Worm (Caenorhabditis elegans) whole organism, young adult: ENCODE data around the gene K01A12.4.
A peak's percentile ranks its signal among the peaks of the same experiment; 100 is the strongest.

Experiments
- B0035.1 ChIP-seq: sonication (generic microtip); optimal IDR thresholded peaks from 2 replicates; lab custom pipeline; 2016; ENCODE audit warnings: missing genetic modification characterization, mild to moderate bottlenecking, missing compliant biosample characterization, missing genotype, missing genetic modification reagents
- C06A6.2 ChIP-seq: fragments of 200-800 bp; sonication (Bioruptor generic); conservative IDR thresholded peaks from 2 replicates; pipeline ENCODE4 v1.3.6; 2022; ENCODE audit warnings: missing genetic modification characterization, missing compliant biosample characterization
- F22D6.2 ChIP-seq: sonication (generic microtip); optimal IDR thresholded peaks from 2 replicates; lab custom pipeline; 2016; ENCODE audit warnings: mild to moderate bottlenecking, missing genetic modification characterization, missing compliant biosample characterization
- F57C9.4 ChIP-seq: sonication (generic microtip); optimal IDR thresholded peaks from 2 replicates; lab custom pipeline; 2017; ENCODE audit warnings: mild to moderate bottlenecking, missing genetic modification characterization, missing compliant biosample characterization
- Y95B8A.8 ChIP-seq: fragments of 200-800 bp; sonication (Bioruptor generic); IDR thresholded peaks from 2 replicates; pipeline ENCODE4 v1.3.6; 2022; ENCODE audit warnings: missing genetic modification reagents, missing genetic modification characterization, missing compliant biosample characterization
- ZK185.1 ChIP-seq: sonication (generic microtip); optimal IDR thresholded peaks from 2 replicates; lab custom pipeline; 2016; ENCODE audit warnings: mild to moderate bottlenecking, missing genetic modification characterization, missing compliant biosample characterization; ENCODE audit not compliant: poor library complexity, severe bottlenecking
- aptf-2 ChIP-seq: fragments of 200-800 bp; sonication (Bioruptor generic); conservative IDR thresholded peaks from 2 replicates; pipeline ENCODE4 v1.3.6; 2022; ENCODE audit warnings: missing genetic modification reagents, missing genetic modification characterization, missing compliant biosample characterization
- atf-7 ChIP-seq: sonication (generic microtip); optimal IDR thresholded peaks from 2 replicates; lab custom pipeline; 2017; ENCODE audit warnings: mild to moderate bottlenecking, missing genetic modification characterization, missing compliant biosample characterization
- attf-5 ChIP-seq: fragments of 200-800 bp; sonication (Bioruptor generic); optimal IDR thresholded peaks from 2 replicates; lab custom pipeline; 2018; ENCODE audit warnings: mild to moderate bottlenecking, missing genetic modification characterization, missing compliant biosample characterization
- attf-6 ChIP-seq: fragments of 200-800 bp; sonication (Bioruptor generic); IDR thresholded peaks from 2 replicates; pipeline ENCODE4 v1.3.6; 2022; ENCODE audit warnings: missing genetic modification reagents, missing genetic modification characterization, missing compliant biosample characterization
- ceh-27 ChIP-seq: fragments of 200-800 bp; sonication (Bioruptor generic); optimal IDR thresholded peaks from 2 replicates; lab custom pipeline; 2018; ENCODE audit warnings: mild to moderate bottlenecking, missing genetic modification characterization, moderate library complexity, missing compliant biosample characterization
- ceh-40 ChIP-seq: fragments of 200-800 bp; sonication (Bioruptor generic); IDR thresholded peaks from 2 replicates; pipeline ENCODE4 v1.3.6; 2022; ENCODE audit warnings: missing genetic modification characterization, missing compliant biosample characterization
- ceh-58 ChIP-seq: fragments of 200-800 bp; sonication (Bioruptor generic); IDR thresholded peaks from 2 replicates; pipeline ENCODE4 v1.3.6; 2022; ENCODE audit warnings: missing genetic modification characterization, missing compliant biosample characterization
- chd-7 ChIP-seq: sonication (generic microtip); optimal IDR thresholded peaks from 2 replicates; lab custom pipeline; 2016; ENCODE audit warnings: mild to moderate bottlenecking, missing genetic modification characterization, moderate library complexity, missing compliant biosample characterization
- dox-1 ChIP-seq: fragments of 200-800 bp; sonication (Bioruptor generic); IDR thresholded peaks from 2 replicates; pipeline ENCODE4 v1.3.6; 2022; ENCODE audit warnings: missing genetic modification reagents, missing genetic modification characterization, missing compliant biosample characterization
- dpff-1 ChIP-seq: sonication (generic microtip); optimal IDR thresholded peaks from 2 replicates; lab custom pipeline; 2017; ENCODE audit warnings: mild to moderate bottlenecking, missing genetic modification characterization, missing compliant biosample characterization
- efl-1 ChIP-seq: fragments of 150-350 bp; optimal IDR thresholded peaks from 2 replicates; lab custom pipeline; 2014; ENCODE audit warnings: missing biosample characterization, missing genetic modification reagents, missing genetic modification characterization
- egl-44 ChIP-seq: fragments of 200-800 bp; sonication (Bioruptor generic); IDR thresholded peaks from 2 replicates; pipeline ENCODE4 v1.3.6; 2022; ENCODE audit warnings: missing genetic modification reagents, missing genetic modification characterization, missing compliant biosample characterization
- ets-4 ChIP-seq: fragments of 200-800 bp; sonication (Bioruptor generic); optimal IDR thresholded peaks from 2 replicates; lab custom pipeline; 2018; ENCODE audit warnings: mild to moderate bottlenecking, missing genetic modification characterization, missing compliant biosample characterization
- hlh-12 ChIP-seq: sonication (generic microtip); optimal IDR thresholded peaks from 2 replicates; lab custom pipeline; 2016; ENCODE audit warnings: missing genetic modification characterization, missing compliant biosample characterization
- hmg-1.2 ChIP-seq: fragments of 200-800 bp; sonication (Bioruptor generic); IDR thresholded peaks from 2 replicates; pipeline ENCODE4 v1.3.6; 2022; ENCODE audit warnings: missing genetic modification reagents, missing genetic modification characterization, missing compliant biosample characterization
- lag-1 ChIP-seq: fragments of 200-800 bp; sonication (Bioruptor generic); IDR thresholded peaks from 2 replicates; pipeline ENCODE4 v1.3.6; 2022; ENCODE audit warnings: missing genetic modification reagents, missing genetic modification characterization, missing compliant biosample characterization
- let-526 ChIP-seq: fragments of 200-800 bp; sonication (Bioruptor generic); IDR thresholded peaks from 2 replicates; pipeline ENCODE4 v1.3.6; 2022; ENCODE audit warnings: missing genetic modification reagents, missing genetic modification characterization, missing compliant biosample characterization
- lin-35 ChIP-seq, 3 experiments: fragments of 150-350 bp in 2 of 3; sonication (generic microtip) in 1 of 3; optimal IDR thresholded peaks; 2 replicates each; lab custom pipeline; 2014 to 2018; ENCODE audit warnings: missing biosample characterization in 3 of 3, missing genetic modification characterization in 3 of 3, missing genetic modification reagents in 3 of 3
- lsl-1 ChIP-seq: fragments of 200-800 bp; sonication (Bioruptor generic); optimal IDR thresholded peaks from 2 replicates; lab custom pipeline; 2018; ENCODE audit warnings: mild to moderate bottlenecking, missing genetic modification characterization, moderate library complexity, missing compliant biosample characterization
- madf-3 ChIP-seq: fragments of 200-800 bp; sonication (Bioruptor generic); IDR thresholded peaks from 2 replicates; pipeline ENCODE4 v1.3.6; 2022; ENCODE audit warnings: missing genetic modification reagents, missing genetic modification characterization, missing compliant biosample characterization
- madf-6 ChIP-seq: fragments of 200-800 bp; sonication (Bioruptor generic); IDR thresholded peaks from 2 replicates; pipeline ENCODE4 v1.3.6; 2022; ENCODE audit warnings: missing genetic modification reagents, missing genetic modification characterization, missing compliant biosample characterization
- madf-8 ChIP-seq: fragments of 200-800 bp; sonication (Bioruptor generic); conservative IDR thresholded peaks from 2 replicates; pipeline ENCODE4 v1.3.6; 2022; ENCODE audit warnings: missing genetic modification reagents, missing genetic modification characterization, missing compliant biosample characterization
- nfya-1 ChIP-seq: sonication (generic microtip); optimal IDR thresholded peaks from 2 replicates; lab custom pipeline; 2017; ENCODE audit warnings: antibody characterized with exemption, missing compliant biosample characterization, missing genetic modification characterization, borderline replicate concordance; ENCODE audit not compliant: insufficient read depth
- nhr-80 ChIP-seq: sonication (generic microtip); optimal IDR thresholded peaks from 2 replicates; lab custom pipeline; 2016; ENCODE audit warnings: missing genetic modification characterization, missing compliant biosample characterization
- nhr-90 ChIP-seq: sonication (generic microtip); optimal IDR thresholded peaks from 2 replicates; lab custom pipeline; 2016; ENCODE audit warnings: missing genotype, mild to moderate bottlenecking, missing genetic modification characterization, missing compliant biosample characterization
- rcor-1 ChIP-seq: fragments of 200-800 bp; sonication (Bioruptor generic); IDR thresholded peaks from 2 replicates; pipeline ENCODE4 v1.3.6; 2022; ENCODE audit warnings: missing genetic modification reagents, missing genetic modification characterization, missing compliant biosample characterization
- sea-2 ChIP-seq: fragments of 200-800 bp; sonication (Bioruptor generic); IDR thresholded peaks from 2 replicates; pipeline ENCODE4 v1.3.6; 2022; ENCODE audit warnings: missing genetic modification characterization, missing compliant biosample characterization
- snpc-1.3 ChIP-seq: sonication (generic microtip); optimal IDR thresholded peaks from 2 replicates; lab custom pipeline; 2017; ENCODE audit warnings: missing genetic modification characterization, mild to moderate bottlenecking, missing compliant biosample characterization, antibody characterized with exemption, moderate library complexity, missing genotype, missing genetic modification reagents; ENCODE audit not compliant: insufficient read depth
- snpc-3.4 ChIP-seq: sonication (generic microtip); optimal IDR thresholded peaks from 2 replicates; lab custom pipeline; 2017; ENCODE audit warnings: missing genetic modification characterization, mild to moderate bottlenecking, missing compliant biosample characterization, antibody characterized with exemption, moderate library complexity, missing genotype, missing genetic modification reagents
- unc-130 ChIP-seq: sonication (generic microtip); optimal IDR thresholded peaks from 2 replicates; lab custom pipeline; 2016; ENCODE audit warnings: missing genetic modification reagents, missing genetic modification characterization, missing compliant biosample characterization
- unc-62 ChIP-seq: fragments of 150-350 bp; optimal IDR thresholded peaks from 2 replicates; lab custom pipeline; 2014; ENCODE audit warnings: missing biosample characterization, missing genetic modification reagents, missing genetic modification characterization
- xnd-1 ChIP-seq: sonication (generic microtip); optimal IDR thresholded peaks from 2 replicates; lab custom pipeline; 2016; ENCODE audit warnings: missing genotype, missing genetic modification reagents, missing genetic modification characterization, missing compliant biosample characterization
- zfh-2 ChIP-seq: fragments of 200-800 bp; sonication (Bioruptor generic); conservative IDR thresholded peaks from 2 replicates; pipeline ENCODE4 v1.3.6; 2022; ENCODE audit warnings: missing genetic modification reagents, missing genetic modification characterization, missing compliant biosample characterization
- zim-3 ChIP-seq: sonication (generic microtip); optimal IDR thresholded peaks from 2 replicates; lab custom pipeline; 2017; ENCODE audit warnings: mild to moderate bottlenecking, missing genetic modification characterization, moderate library complexity, missing compliant biosample characterization
- ztf-18 ChIP-seq: sonication (generic microtip); optimal IDR thresholded peaks from 2 replicates; lab custom pipeline; 2016; ENCODE audit warnings: missing genotype, mild to moderate bottlenecking, missing genetic modification characterization, missing compliant biosample characterization
- ztf-26 ChIP-seq: sonication (generic microtip); optimal IDR thresholded peaks from 2 replicates; lab custom pipeline; 2017; ENCODE audit warnings: missing genetic modification characterization, missing compliant biosample characterization

The K01A12.4 gene

DNA sequence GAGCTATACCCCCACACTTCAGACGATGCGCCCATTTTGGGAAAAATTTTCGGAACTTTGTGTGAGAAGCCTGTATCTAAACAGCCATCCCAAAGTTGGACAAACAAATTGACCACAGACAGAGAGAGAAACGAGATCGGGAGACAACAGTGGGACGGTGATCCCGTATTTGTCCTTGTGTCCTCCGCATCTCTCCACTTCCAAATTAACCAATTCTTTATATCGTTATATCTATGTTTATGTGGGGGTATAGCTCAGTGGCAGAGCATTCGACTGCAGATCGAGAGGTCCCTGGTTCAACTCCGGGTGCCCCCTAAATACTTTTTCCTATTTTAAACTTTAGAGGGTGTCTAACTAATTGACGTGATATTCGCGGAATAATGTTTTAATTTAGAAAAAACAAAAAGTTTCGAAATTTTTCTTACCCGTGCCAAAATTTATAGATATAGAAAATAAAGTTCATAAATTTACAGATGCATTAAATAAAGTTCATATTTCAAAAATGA, 28.0 kb downstream of the K01A12.4 start (continued):
- no peak for TF ChIP-seq lag-1 (GFP tag; lab: Robert Waterston, UW)
- no peak for TF ChIP-seq ets-4 (GFP tag; lab: Kevin White, UChicago)
- no peak for TF ChIP-seq lsl-1 (GFP tag; lab: Kevin White, UChicago)
- no peak for TF ChIP-seq zfh-2 (GFP tag; lab: Robert Waterston, UW)
- TF ChIP-seq F57C9.4 (tag; lab: Kevin White, UChicago) = no peak
- TF ChIP-seq madf-6 (GFP tag; lab: Robert Waterston, UW) = no peak
- peak; percentile 70 for TF ChIP-seq nhr-90 (tag; lab: Kevin White, UChicago)
- TF ChIP-seq snpc-1.3 (tag; lab: Kevin White, UChicago) = no peak
- no peak for TF ChIP-seq madf-8 (GFP tag; lab: Robert Waterston, UW)
- peak; percentile 47 for TF ChIP-seq ztf-26 (tag; lab: Kevin White, UChicago)
- no peak for TF ChIP-seq F22D6.2
- TF ChIP-seq B0035.1 (tag; lab: Kevin White, UChicago) = no peak
- no peak for TF ChIP-seq aptf-2 (GFP tag; lab: Robert Waterston, UW)
- TF ChIP-seq efl-1 (GFP tag; lab: Kevin White, UChicago) = no peak
- TF ChIP-seq attf-5 (GFP tag; lab: Kevin White, UChicago) = peak; percentile 26
- TF ChIP-seq let-526 (GFP tag; lab: Robert Waterston, UW) = no peak
- peak; percentile 64 for TF ChIP-seq ZK185.1 (tag; lab: Kevin White, UChicago)
- no peak; the same call in 1 of the 2 replicates for TF ChIP-seq dox-1 (GFP tag; lab: Robert Waterston, UW)
- no peak for TF ChIP-seq ceh-27
- no peak for TF ChIP-seq nhr-80 (tag; lab: Kevin White, UChicago)
- peak; percentile 36 for TF ChIP-seq chd-7
- peak; percentile 36 for TF ChIP-seq unc-130 (GFP tag; lab: Kevin White, UChicago)
- TF ChIP-seq egl-44 (GFP tag; lab: Robert Waterston, UW) = no peak
- peak in 1 of 3 experiments; percentile 14 for TF ChIP-seq lin-35 (GFP tag; optimal IDR thresholded peaks at IDR 0.05; lab: Kevin White, UChicago)
- no peak for TF ChIP-seq Y95B8A.8 (GFP tag; lab: Robert Waterston, UW)
- peak; percentile 49 for TF ChIP-seq atf-7 (tag; lab: Kevin White, UChicago)
- TF ChIP-seq zim-3 (tag; lab: Kevin White, UChicago) = peak; percentile 81
- peak; percentile 35; the same call in 1 of the 2 replicates for TF ChIP-seq rcor-1 (GFP tag; lab: Robert Waterston, UW)
- TF ChIP-seq nfya-1 (tag; lab: Kevin White, UChicago) = no peak
- TF ChIP-seq attf-6 = no peak
- TF ChIP-seq ceh-40 (GFP tag; lab: Robert Waterston, UW) = peak; percentile 59; the same call in 1 of the 2 replicates
- TF ChIP-seq xnd-1 (tag; lab: Kevin White, UChicago) = no peak
- peak; percentile 54 for TF ChIP-seq hlh-12 (tag; lab: Kevin White, UChicago)
- no peak for TF ChIP-seq unc-62 (GFP tag; lab: Kevin White, UChicago)
- no peak for TF ChIP-seq madf-3 (GFP tag; lab: Robert Waterston, UW)
- no peak for TF ChIP-seq dpff-1 (tag; lab: Kevin White, UChicago)
- TF ChIP-seq C06A6.2 (GFP tag; lab: Robert Waterston, UW) = no peak
- TF ChIP-seq snpc-3.4 (tag; lab: Kevin White, UChicago) = peak; percentile 29
- TF ChIP-seq ceh-58 (GFP tag; lab: Robert Waterston, UW) = no peak
- peak; percentile 71 for TF ChIP-seq hmg-1.2 (GFP tag; lab: Robert Waterston, UW)
- TF ChIP-seq ztf-18 (tag; lab: Kevin White, UChicago) = peak; percentile 57
- no peak for TF ChIP-seq sea-2 (GFP tag; lab: Robert Waterston, UW)
